Worm (Caenorhabditis elegans) whole organism, L1 larva: Measurements from ENCODE around the gene fbxa-153.

Experiments
- ces-1 ChIP-seq: fragments of 150-350 bp; optimal IDR thresholded peaks from 2 replicates; lab custom pipeline; 2014; ENCODE audit warnings: missing biosample characterization, missing genetic modification reagents, missing genetic modification characterization
- efl-1 ChIP-seq, 4 experiments: fragments of 150-350 bp; optimal IDR thresholded peaks in 3 of 4; peaks in 1 of 4; 1 replicate in 1 of 4; 2 replicates in 3 of 4; lab custom pipeline; 2014; ENCODE audit warnings: missing biosample characterization in 2 of 4, missing genetic modification characterization in 2 of 4, missing genetic modification reagents in 2 of 4

The fbxa-153 gene

ce11 chrV:15559047-15559446 lies 51.1 kb downstream of the fbxa-153 start, which contains the start of gene acr-18:
Gene acr-18, minus strand, starts transcription at chrV:15559147.
- TF ChIP-seq efl-1 (optimal IDR thresholded peaks at IDR 0.05; lab: Kevin White, UChicago), result no peak
- peak in 1 of 2 experiments; percentile 33 for TF ChIP-seq efl-1 (GFP tag; optimal IDR thresholded peaks at IDR 0.05 in 1 of 2; lab: Kevin White, UChicago)
- no peak for TF ChIP-seq ces-1 (GFP tag; lab: Kevin White, UChicago)
